Fruit fly (Drosophila melanogaster) whole organism, pupa: ENCODE data around the gene CG1979.

ENCODE experiments used
- CG10348 ChIP-seq: fragments of 200-800 bp; sonication (Bioruptor generic); IDR thresholded peaks from 2 replicates; pipeline ENCODE4 v1.3.6; 2022; ENCODE audit warnings: missing biosample characterization, missing genetic modification characterization
- CG15710 ChIP-seq: fragments of 200-800 bp; sonication (Bioruptor generic); optimal IDR thresholded peaks from 2 replicates; lab custom pipeline; 2018; ENCODE audit warnings: missing biosample characterization, mild to moderate bottlenecking, missing genetic modification characterization, moderate library complexity
- CG32121 ChIP-seq: fragments of 200-800 bp; sonication (Bioruptor generic); IDR thresholded peaks from 2 replicates; pipeline ENCODE4 v1.3.6; 2022; ENCODE audit warnings: missing biosample characterization, missing genetic modification characterization
- CG34367 ChIP-seq: fragments of 200-800 bp; sonication (Bioruptor generic); optimal IDR thresholded peaks from 2 replicates; lab custom pipeline; 2018; ENCODE audit warnings: missing biosample characterization, mild to moderate bottlenecking, missing genetic modification characterization
- D1 ChIP-seq: fragments of 200-800 bp; sonication (Bioruptor generic); optimal IDR thresholded peaks from 2 replicates; lab custom pipeline; 2018; ENCODE audit warnings: missing biosample characterization, mild to moderate bottlenecking, missing genetic modification characterization, moderate library complexity
- Snoo ChIP-seq: fragments of 200-800 bp; sonication (Bioruptor generic); optimal IDR thresholded peaks from 3 replicates; lab custom pipeline; 2017; ENCODE audit warnings: missing biosample characterization, mild to moderate bottlenecking, missing genetic modification characterization, inconsistent platforms
- fd96Ca ChIP-seq: fragments of 200-800 bp; sonication (Bioruptor generic); IDR thresholded peaks from 3 replicates; pipeline ENCODE4 v1.3.6; 2022; ENCODE audit warnings: missing biosample characterization, missing genetic modification characterization

DNA sequence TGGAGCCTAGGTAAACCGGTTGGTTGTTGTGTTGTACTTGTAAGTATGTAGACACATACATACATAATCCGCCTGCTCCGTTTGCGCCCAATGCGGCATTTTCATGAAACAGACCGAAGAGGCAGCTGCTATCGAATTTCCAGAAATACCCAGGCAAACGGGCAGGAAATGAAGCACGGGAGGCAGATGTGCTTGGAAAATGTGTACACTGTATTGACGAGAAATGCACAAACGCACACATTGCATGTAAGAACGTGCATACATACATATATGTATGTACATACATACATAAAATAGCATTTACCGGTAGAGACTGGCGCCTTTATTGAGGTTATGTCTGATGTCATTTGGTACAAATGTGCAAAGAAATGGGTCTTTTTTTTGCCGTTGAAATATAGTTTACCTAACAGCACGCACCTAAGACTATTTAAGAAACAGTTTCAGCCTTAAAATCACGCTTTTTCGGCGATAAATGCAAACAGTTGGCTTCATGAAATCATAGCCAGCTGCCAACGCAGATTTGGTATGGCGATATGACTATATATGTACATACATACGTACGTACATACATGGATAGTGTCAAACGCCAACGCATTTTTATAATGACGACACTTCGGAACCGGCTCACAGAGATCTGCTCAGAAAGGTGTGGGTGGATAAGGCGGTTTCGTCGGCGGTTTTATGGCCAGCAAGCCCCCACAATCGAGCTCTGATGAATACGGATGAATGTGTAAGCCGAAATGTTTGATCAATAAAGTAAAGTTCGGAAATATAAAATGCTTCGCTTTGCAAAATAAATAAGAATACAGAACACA is 35.3 kb downstream of the CG1979 start:
- TF ChIP-seq CG15710 (tag; lab: Kevin White, UChicago) (no peak), Snoo (no peak), D1 (no peak), fd96Ca (GFP tag; lab: Robert Waterston, UW) (no peak), CG34367 (tag; lab: Kevin White, UChicago) (no peak), CG10348 (GFP tag; lab: Robert Waterston, UW) (no peak), CG32121 (GFP tag; lab: Robert Waterston, UW) (no peak)
